Fruit fly (Drosophila melanogaster): ENCODE data around the gene CG32022.
A peak's percentile ranks its signal among the peaks of the same experiment; 100 is the strongest.

CG32022 gene

dm6 chr3L:8704713-8705412, 16.2 kb downstream of the CG32022 start (continued):
- TF ChIP-seq cwo (GFP tag; optimal IDR thresholded peaks at IDR 0.05) = peak; percentile 100
- no peak for TF ChIP-seq dysf (GFP tag; IDR thresholded peaks at IDR 0.05)
- no peak for TF ChIP-seq hb (GFP tag; IDR thresholded peaks at IDR 0.05; ENCODE audit: partially characterized antibody)
- TF ChIP-seq CG33213 (GFP tag; optimal IDR thresholded peaks at IDR 0.05) = no peak
- no peak for TF ChIP-seq HLH54F (GFP tag; optimal IDR thresholded peaks at IDR 0.05)
- TF ChIP-seq CG17186 (GFP tag; optimal IDR thresholded peaks at IDR 0.05) = no peak
- TF ChIP-seq CG6854 (GFP tag; optimal IDR thresholded peaks at IDR 0.05) = peak; percentile 7
- no peak for TF ChIP-seq stwl (tag; optimal IDR thresholded peaks at IDR 0.05)
- TF ChIP-seq Gug (GFP tag; IDR thresholded peaks at IDR 0.05) = no peak
- TF ChIP-seq sob (GFP tag; IDR thresholded peaks at IDR 0.05) = 0 out of 2 replicates have a peak, but pooled peaks have one; percentile 19
- no peak for TF ChIP-seq CG15073 (GFP tag; optimal IDR thresholded peaks at IDR 0.05)
- peak; percentile 26; the same call in 1 of the 3 replicates for TF ChIP-seq Dbx (GFP tag; IDR thresholded peaks at IDR 0.05)
- TF ChIP-seq Drgx (GFP tag; IDR thresholded peaks at IDR 0.05) = no peak
- TF ChIP-seq Hey (tag; optimal IDR thresholded peaks at IDR 0.05) = peak; percentile 90
- TF ChIP-seq CG7987 (GFP tag; optimal IDR thresholded peaks at IDR 0.05) = peak; percentile 98
- TF ChIP-seq crc (GFP tag; optimal IDR thresholded peaks at IDR 0.05) = no peak
- TF ChIP-seq sr (GFP tag; IDR thresholded peaks at IDR 0.05) = no peak
- no peak for TF ChIP-seq ac (GFP tag; optimal IDR thresholded peaks at IDR 0.05)
- TF ChIP-seq CG10543 (GFP tag; optimal IDR thresholded peaks at IDR 0.05) = peak; percentile 85
- no peak; the same call in 1 of the 2 replicates for TF ChIP-seq sens-2 (GFP tag; IDR thresholded peaks at IDR 0.05)
- no peak for TF ChIP-seq CG10147 (GFP tag; optimal IDR thresholded peaks at IDR 0.05)
- TF ChIP-seq exex (tag; optimal IDR thresholded peaks at IDR 0.05) = peak; percentile 92
- TF ChIP-seq Nf-YC (tag; optimal IDR thresholded peaks at IDR 0.05) = peak; percentile 61
- TF ChIP-seq CG14014 (GFP tag; IDR thresholded peaks at IDR 0.05) = no peak
- TF ChIP-seq schlank (tag; optimal IDR thresholded peaks at IDR 0.05) = peak; percentile 18
- no peak for TF ChIP-seq CG10209 (GFP tag; optimal IDR thresholded peaks at IDR 0.05)
- no peak for TF ChIP-seq CG17328 (GFP tag; IDR thresholded peaks at IDR 0.05)
- TF ChIP-seq sens (GFP tag) = no peak
- peak; percentile 74 for TF ChIP-seq gro (GFP tag; optimal IDR thresholded peaks at IDR 0.05)
- TF ChIP-seq gcm (GFP tag; optimal IDR thresholded peaks at IDR 0.05) = no peak
- no peak for TF ChIP-seq CG17829 (tag; optimal IDR thresholded peaks at IDR 0.05)
- TF ChIP-seq ftz-f1 (GFP tag; optimal IDR thresholded peaks at IDR 0.05) = peak; percentile 84
- TF ChIP-seq Usf (GFP tag; optimal IDR thresholded peaks at IDR 0.05) = no peak
- no peak for TF ChIP-seq zfh2 (GFP tag; optimal IDR thresholded peaks at IDR 0.05)
- TF ChIP-seq CG10431 (GFP tag; optimal IDR thresholded peaks at IDR 0.05) = no peak
- TF ChIP-seq D19A (tag; optimal IDR thresholded peaks at IDR 0.05) = peak; percentile 6
- TF ChIP-seq CG32767 (GFP tag; IDR thresholded peaks at IDR 0.05) = 0 out of 2 replicates have a peak, but pooled peaks have one; percentile 18
- 0 out of 2 replicates have a peak, but pooled peaks have one; percentile 21 for TF ChIP-seq ara (GFP tag; IDR thresholded peaks at IDR 0.05)
- TF ChIP-seq CG15011 (GFP tag; optimal IDR thresholded peaks at IDR 0.05) = no peak
- peak; percentile 32; the same call in 1 of the 2 replicates for TF ChIP-seq rib (GFP tag; IDR thresholded peaks at IDR 0.05)
- TF ChIP-seq chm (GFP tag; IDR thresholded peaks at IDR 0.05) = peak; percentile 9; the same call in 1 of the 2 replicates
- TF ChIP-seq jing (GFP tag; optimal IDR thresholded peaks at IDR 0.05) = no peak
- 0 out of 2 replicates have a peak, but pooled peaks have one; percentile 26 for TF ChIP-seq CG9932 (GFP tag; IDR thresholded peaks at IDR 0.05)
- TF ChIP-seq CG5953 (GFP tag; IDR thresholded peaks at IDR 0.05) = no peak
- TF ChIP-seq CG8765 (GFP tag; IDR thresholded peaks at IDR 0.05) = no peak
- TF ChIP-seq Nf-YA (GFP tag; IDR thresholded peaks at IDR 0.05) = no peak
- TF ChIP-seq hth (optimal IDR thresholded peaks at IDR 0.05) = no peak
- TF ChIP-seq CG15514 (GFP tag; optimal IDR thresholded peaks at IDR 0.05) = peak; percentile 8
- TF ChIP-seq CG12391 (tag; optimal IDR thresholded peaks at IDR 0.05) = no peak
- TF ChIP-seq slp2 (GFP tag; optimal IDR thresholded peaks at IDR 0.05) = no peak
